Worm (Caenorhabditis elegans) whole organism, midembryonic: ENCODE measurements around the gene F55B11.7.
"Not testable (repeated sequence)": the region's sequence is repeated elsewhere in the genome, so short reads cannot be mapped to it uniquely, and the experiment has no call there.

Experiments
- T22C8.4 ChIP-seq: fragments of 200-800 bp; sonication (Bioruptor generic); IDR thresholded peaks from 2 replicates; pipeline ENCODE4 v1.3.6; 2022; ENCODE audit warnings: missing genetic modification characterization, missing compliant biosample characterization
- cog-1 ChIP-seq: sonication (generic microtip); optimal IDR thresholded peaks from 2 replicates; lab custom pipeline; 2016; ENCODE audit warnings: missing genetic modification characterization, missing compliant biosample characterization
- flt-1 ChIP-seq: fragments of 200-800 bp; sonication (Bioruptor generic); IDR thresholded peaks from 2 replicates; pipeline ENCODE4 v1.3.6; 2022; ENCODE audit warnings: missing genetic modification characterization, missing compliant biosample characterization
- klf-2 ChIP-seq: fragments of 200-800 bp; sonication (Bioruptor generic); conservative IDR thresholded peaks from 2 replicates; pipeline ENCODE4 v1.3.6; 2022; ENCODE audit warnings: missing genetic modification reagents, missing genetic modification characterization, missing compliant biosample characterization
- med-1 ChIP-seq: sonication (generic microtip); optimal IDR thresholded peaks from 2 replicates; lab custom pipeline; 2017; ENCODE audit warnings: missing genetic modification characterization, mild to moderate bottlenecking, missing compliant biosample characterization, antibody characterized with exemption, missing genetic modification reagents; ENCODE audit not compliant: insufficient read depth
- ref-1 ChIP-seq: fragments of 200-800 bp; sonication (Bioruptor generic); conservative IDR thresholded peaks from 2 replicates; pipeline ENCODE4 v1.3.6; 2022; ENCODE audit warnings: missing genetic modification reagents, missing genetic modification characterization, missing compliant biosample characterization
- tab-1 ChIP-seq: fragments of 200-800 bp; sonication (Bioruptor generic); IDR thresholded peaks from 2 replicates; pipeline ENCODE4 v1.3.6; 2022; ENCODE audit warnings: missing genetic modification characterization, missing compliant biosample characterization
- ztf-23 ChIP-seq: fragments of 200-800 bp; sonication (Bioruptor generic); IDR thresholded peaks from 2 replicates; pipeline ENCODE4 v1.3.6; 2022; ENCODE audit warnings: missing genetic modification reagents, missing genetic modification characterization, missing compliant biosample characterization
- ztf-29 ChIP-seq: fragments of 200-800 bp; sonication (Bioruptor generic); IDR thresholded peaks from 2 replicates; pipeline ENCODE4 v1.3.6; 2022; ENCODE audit warnings: missing genetic modification reagents, missing genetic modification characterization, missing compliant biosample characterization

F55B11.7 gene

DNA sequence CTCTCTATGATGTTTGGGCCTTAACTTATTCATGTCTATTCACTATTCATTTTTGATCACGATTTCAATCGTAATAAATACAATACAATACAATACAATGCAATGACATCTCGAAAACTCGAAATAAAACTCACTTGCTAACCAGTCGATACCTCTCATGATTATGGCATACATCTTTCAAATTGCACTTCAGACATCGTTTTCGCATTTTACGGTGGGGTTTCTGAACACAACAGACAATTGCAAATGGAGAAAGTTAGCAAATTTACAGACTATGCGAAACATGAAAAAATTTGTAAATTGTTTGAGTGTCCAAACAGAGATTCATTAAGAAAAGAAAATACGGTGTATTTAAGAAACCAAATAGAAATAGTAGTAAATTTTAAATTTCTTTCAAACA lies 38.4 kb downstream of the F55B11.7 start, which contains the start of gene paqr-3:
Gene paqr-3, minus strand, starts transcription at position 210 of the 400 bp plus-strand sequence.
- TF ChIP-seq T22C8.4 (no peak), cog-1 (tag; lab: Kevin White, UChicago) (no peak), klf-2 (GFP tag; lab: Robert Waterston, UW) (no peak), ztf-29 (no peak), ref-1 (GFP tag; lab: Robert Waterston, UW) (no peak), flt-1 (GFP tag; lab: Robert Waterston, UW) (no peak), med-1 (GFP tag; lab: Kevin White, UChicago) (no peak), tab-1 (GFP tag; lab: Robert Waterston, UW) (no peak), ztf-23 (GFP tag; lab: Robert Waterston, UW) (no peak)

ce11 chrIV:14379191-14379590 lies 42.6 kb downstream of the F55B11.7 start:
- TF ChIP-seq cog-1 (tag; lab: Kevin White, UChicago) (no peak), ztf-23 (GFP tag; lab: Robert Waterston, UW) (no peak), tab-1 (GFP tag; lab: Robert Waterston, UW) (no peak), med-1 (GFP tag; lab: Kevin White, UChicago) (no peak), flt-1 (GFP tag; lab: Robert Waterston, UW) (no peak), T22C8.4 (no peak), ref-1 (GFP tag; lab: Robert Waterston, UW) (no peak), klf-2 (GFP tag; lab: Robert Waterston, UW) (no peak), ztf-29 (no peak)

ce11 chrIV:14377850-14378249 lies 44.0 kb downstream of the F55B11.7 start:
- TF ChIP-seq T22C8.4 (no peak), tab-1 (GFP tag; lab: Robert Waterston, UW) (no peak), ztf-29 (no peak), med-1 (GFP tag; lab: Kevin White, UChicago) (no peak), flt-1 (GFP tag; lab: Robert Waterston, UW) (no peak), cog-1 (tag; lab: Kevin White, UChicago) (no peak), ztf-23 (GFP tag; lab: Robert Waterston, UW) (no peak), ref-1 (GFP tag; lab: Robert Waterston, UW) (no peak), klf-2 (GFP tag; lab: Robert Waterston, UW) (no peak)

ce11 chrIV:14377267-14377814 lies 44.5 kb downstream of the F55B11.7 start:
- no peak for TF ChIP-seq ztf-29
- TF ChIP-seq med-1 (GFP tag; lab: Kevin White, UChicago), result no peak
- no peak for TF ChIP-seq ref-1 (GFP tag; lab: Robert Waterston, UW)
- no peak for TF ChIP-seq cog-1 (tag; lab: Kevin White, UChicago)
- no peak for TF ChIP-seq tab-1 (GFP tag; lab: Robert Waterston, UW)
- TF ChIP-seq klf-2 (GFP tag; lab: Robert Waterston, UW), result no peak
- TF ChIP-seq flt-1 (GFP tag; lab: Robert Waterston, UW), result no peak
- TF ChIP-seq ztf-23 (GFP tag; lab: Robert Waterston, UW), result no peak

DNA sequence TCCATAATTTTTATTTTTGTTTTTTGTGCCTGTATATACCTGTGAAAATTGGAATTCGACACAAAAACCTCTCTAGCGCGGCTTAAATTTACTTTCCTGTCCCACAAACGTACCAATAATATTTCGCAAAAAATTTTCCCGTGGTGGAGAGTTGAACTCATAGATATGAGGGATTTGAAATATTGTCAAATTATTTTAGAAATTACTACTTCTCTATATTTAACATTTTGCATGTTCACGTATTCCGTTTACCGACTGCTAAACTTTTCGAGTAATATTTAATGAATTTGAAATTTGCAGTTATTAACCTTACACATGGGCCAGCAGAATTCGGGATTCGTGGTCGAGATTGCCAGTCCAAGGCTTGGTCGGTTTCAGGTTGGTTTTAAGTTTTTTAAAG lies 48.0 kb downstream of the F55B11.7 start, which contains the start of gene Y67A10A.7:
Gene Y67A10A.7, plus strand, starts transcription at position 301 of the 400 bp plus-strand sequence.
- not testable (repeated sequence) for TF ChIP-seq T22C8.4; ref-1 (GFP tag; lab: Robert Waterston, UW); tab-1 (GFP tag; lab: Robert Waterston, UW)

DNA sequence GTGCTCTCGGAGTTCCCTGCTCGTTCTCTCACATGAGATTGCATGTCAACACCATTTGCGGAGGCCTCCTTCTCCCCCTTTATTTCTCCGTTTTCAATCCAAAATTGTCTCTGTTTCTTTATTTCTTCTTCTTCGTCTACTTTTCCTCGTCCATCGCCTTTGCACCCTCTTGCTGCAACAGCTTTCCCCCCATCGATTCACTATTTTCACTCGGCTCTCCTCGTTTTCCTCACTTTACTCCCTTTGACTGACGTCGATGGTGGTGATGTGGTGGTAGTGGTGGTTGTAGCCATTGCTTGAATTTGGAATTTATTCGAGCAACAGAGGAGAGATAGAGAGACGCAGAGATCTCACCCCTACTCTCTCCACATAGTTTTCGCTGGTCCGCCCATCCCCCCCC lies 50.2 kb downstream of the F55B11.7 start:
- TF ChIP-seq klf-2 (GFP tag; lab: Robert Waterston, UW) (0 out of 2 replicates have a peak, but pooled peaks have one; percentile 17), med-1 (GFP tag; lab: Kevin White, UChicago) (no peak)
